Worm (Caenorhabditis elegans): ENCODE data around the gene cth-1.

DNA sequence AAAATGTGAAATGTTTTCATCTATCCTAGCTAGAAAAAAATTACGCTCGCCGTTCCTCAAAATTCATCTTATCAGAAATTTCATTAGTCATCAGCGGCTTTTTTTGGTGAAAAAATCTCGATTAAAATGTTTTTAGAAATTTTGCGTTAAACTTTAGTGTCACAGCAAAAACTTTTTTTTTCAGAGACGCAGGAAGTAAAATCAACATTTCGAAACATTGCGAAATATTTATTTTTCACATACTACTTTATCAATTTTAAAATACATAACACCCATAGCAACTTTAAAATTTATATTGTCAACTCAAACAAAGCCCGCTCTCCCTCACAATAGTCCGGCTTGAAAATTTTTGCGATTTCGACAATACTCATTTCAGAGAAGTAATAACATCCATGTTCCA lies 31.7 kb downstream of the cth-1 start:
- TF ChIP-seq him-1 (tag; optimal IDR thresholded peaks at IDR 0.05) (no peak), W03F9.2 (tag; optimal IDR thresholded peaks at IDR 0.05) (no peak)
